Worm (Caenorhabditis elegans) whole organism, mixed stage, embryonic: ENCODE measurements around the gene Y26E6A.2.

Source experiments
- bed-3 ChIP-seq: fragments of 200-800 bp; sonication (Bioruptor generic); optimal IDR thresholded peaks from 3 replicates; lab custom pipeline; 2018; ENCODE audit warnings: mild to moderate bottlenecking, missing genetic modification characterization, moderate library complexity, missing compliant biosample characterization
- blmp-1 ChIP-seq: fragments of 150-350 bp; optimal IDR thresholded peaks from 2 replicates; lab custom pipeline; 2014; ENCODE audit warnings: missing biosample characterization, missing genetic modification characterization
- ceh-39 ChIP-seq: fragments of 150-350 bp; optimal IDR thresholded peaks from 2 replicates; lab custom pipeline; 2014; ENCODE audit warnings: missing biosample characterization, missing genetic modification characterization
- ceh-43 ChIP-seq: fragments of 200-800 bp; sonication (Bioruptor generic); optimal IDR thresholded peaks from 2 replicates; lab custom pipeline; 2018; ENCODE audit warnings: mild to moderate bottlenecking, missing genetic modification characterization, moderate library complexity, missing compliant biosample characterization
- ceh-83 ChIP-seq: fragments of 200-800 bp; sonication (Bioruptor generic); optimal IDR thresholded peaks from 2 replicates; lab custom pipeline; 2018; ENCODE audit warnings: mild to moderate bottlenecking, missing genetic modification characterization, missing compliant biosample characterization
- ces-1 ChIP-seq: fragments of 150-350 bp; optimal IDR thresholded peaks from 2 replicates; lab custom pipeline; 2014; ENCODE audit warnings: missing biosample characterization, missing genetic modification reagents, missing genetic modification characterization
- cnd-1 ChIP-seq: fragments of 200-800 bp; sonication (Bioruptor generic); optimal IDR thresholded peaks from 2 replicates; lab custom pipeline; 2018; ENCODE audit warnings: mild to moderate bottlenecking, missing genetic modification characterization, missing compliant biosample characterization
- drap-1 ChIP-seq: fragments of 200-800 bp; sonication (Bioruptor generic); optimal IDR thresholded peaks from 3 replicates; lab custom pipeline; 2018; ENCODE audit warnings: mild to moderate bottlenecking, missing genetic modification characterization, missing compliant biosample characterization
- elt-3 ChIP-seq: fragments of 150-350 bp; optimal IDR thresholded peaks from 2 replicates; lab custom pipeline; 2014; ENCODE audit warnings: missing biosample characterization, missing genetic modification characterization
- flh-1 ChIP-seq: fragments of 200-800 bp; sonication (Bioruptor generic); optimal IDR thresholded peaks from 2 replicates; lab custom pipeline; 2018; ENCODE audit warnings: mild to moderate bottlenecking, missing genetic modification characterization, moderate library complexity, missing compliant biosample characterization
- ham-2 ChIP-seq: fragments of 200-800 bp; sonication (Bioruptor generic); optimal IDR thresholded peaks from 2 replicates; lab custom pipeline; 2018; ENCODE audit warnings: mild to moderate bottlenecking, missing genetic modification characterization, missing compliant biosample characterization
- hlh-1 ChIP-seq: fragments of 150-350 bp; optimal IDR thresholded peaks from 2 replicates; lab custom pipeline; 2014; ENCODE audit warnings: missing biosample characterization, missing genetic modification reagents, missing genetic modification characterization
- lin-13 ChIP-seq: fragments of 150-350 bp; optimal IDR thresholded peaks from 2 replicates; lab custom pipeline; 2014; ENCODE audit warnings: missing biosample characterization, missing genetic modification characterization
- lin-32 ChIP-seq: fragments of 200-800 bp; sonication (Bioruptor generic); optimal IDR thresholded peaks from 2 replicates; lab custom pipeline; 2018; ENCODE audit warnings: mild to moderate bottlenecking, missing genetic modification characterization, missing compliant biosample characterization
- lsy-2 ChIP-seq: fragments of 150-350 bp; optimal IDR thresholded peaks from 2 replicates; lab custom pipeline; 2014; ENCODE audit warnings: missing biosample characterization, missing genetic modification characterization
- mab-5 ChIP-seq: fragments of 150-350 bp; optimal IDR thresholded peaks from 2 replicates; lab custom pipeline; 2014; ENCODE audit warnings: missing biosample characterization, missing genetic modification characterization
- mep-1 ChIP-seq: fragments of 150-350 bp; optimal IDR thresholded peaks from 2 replicates; lab custom pipeline; 2017; ENCODE audit warnings: missing biosample characterization, missing genetic modification reagents, missing genetic modification characterization, inconsistent platforms
- mls-2 ChIP-seq: sonication (generic microtip); optimal IDR thresholded peaks from 2 replicates; lab custom pipeline; 2016; ENCODE audit warnings: mild to moderate bottlenecking, missing genetic modification characterization, moderate library complexity, missing compliant biosample characterization
- nhr-12 ChIP-seq: fragments of 150-350 bp; optimal IDR thresholded peaks from 2 replicates; lab custom pipeline; 2014; ENCODE audit warnings: missing biosample characterization, missing genetic modification characterization
- nhr-2 ChIP-seq: fragments of 150-350 bp; optimal IDR thresholded peaks from 2 replicates; lab custom pipeline; 2014; ENCODE audit warnings: missing biosample characterization, missing genetic modification characterization
- nhr-237 ChIP-seq: fragments of 150-350 bp; optimal IDR thresholded peaks from 2 replicates; lab custom pipeline; 2014; ENCODE audit warnings: missing biosample characterization, missing genetic modification characterization
- nhr-76 ChIP-seq: sonication (generic microtip); optimal IDR thresholded peaks from 2 replicates; lab custom pipeline; 2017; ENCODE audit warnings: missing biosample characterization, missing genetic modification characterization
- pha-4 ChIP-seq: fragments of 150-350 bp; optimal IDR thresholded peaks from 2 replicates; lab custom pipeline; 2018; ENCODE audit warnings: missing biosample characterization, missing genetic modification reagents, missing genetic modification characterization
- sem-2 ChIP-seq: fragments of 200-800 bp; sonication (Bioruptor generic); optimal IDR thresholded peaks from 2 replicates; lab custom pipeline; 2018; ENCODE audit warnings: mild to moderate bottlenecking, missing genetic modification characterization, missing compliant biosample characterization
- snpc-4 ChIP-seq: fragments of 150-350 bp; optimal IDR thresholded peaks from 2 replicates; lab custom pipeline; 2014; ENCODE audit warnings: missing biosample characterization, missing genetic modification characterization
- tbx-8 ChIP-seq: fragments of 200-800 bp; sonication (Bioruptor generic); optimal IDR thresholded peaks from 2 replicates; lab custom pipeline; 2018; ENCODE audit warnings: mild to moderate bottlenecking, missing genetic modification characterization, moderate library complexity, missing compliant biosample characterization
- unc-120 ChIP-seq: sonication (generic microtip); optimal IDR thresholded peaks from 2 replicates; lab custom pipeline; 2017; ENCODE audit warnings: missing genetic modification characterization, missing compliant biosample characterization; ENCODE audit not compliant: poor library complexity, severe bottlenecking
- unc-62 ChIP-seq: fragments of 150-350 bp; optimal IDR thresholded peaks from 2 replicates; lab custom pipeline; 2014; ENCODE audit warnings: missing biosample characterization, missing genetic modification reagents, missing genetic modification characterization
- ztf-11 ChIP-seq: fragments of 150-350 bp; optimal IDR thresholded peaks from 2 replicates; lab custom pipeline; 2014; ENCODE audit warnings: missing biosample characterization, missing genetic modification characterization

Gene Y26E6A.2

ce11 chrX:13903328-13903727 lies 10.9 kb downstream of the Y26E6A.2 start, which contains the start of gene sra-39:
sra-39 (minus strand) TSS chrX:13903428.
- TF ChIP-seq tbx-8 (GFP tag; lab: Kevin White, UChicago) (no peak), nhr-237 (tag; lab: Kevin White, UChicago) (no peak), snpc-4 (tag; lab: Kevin White, UChicago) (no peak), bed-3 (GFP tag; lab: Kevin White, UChicago) (no peak), mep-1 (no peak), drap-1 (GFP tag; lab: Kevin White, UChicago) (no peak), flh-1 (GFP tag; lab: Kevin White, UChicago) (no peak), nhr-76 (tag; lab: Kevin White, UChicago) (no peak), lin-13 (tag; lab: Kevin White, UChicago) (no peak), ceh-39 (tag; lab: Kevin White, UChicago) (no peak), ceh-83 (GFP tag; lab: Kevin White, UChicago) (no peak), pha-4 (tag; lab: Kevin White, UChicago) (no peak)

- no peak for TF ChIP-seq ceh-39 (tag; lab: Kevin White, UChicago)
- no peak for TF ChIP-seq pha-4 (tag; lab: Kevin White, UChicago)
These were observed 14.1 kb downstream of the Y26E6A.2 start, which contains the start of gene sra-38 for ce11 chrX:13900047-13900446. sra-38 (minus strand) TSS chrX:13900147.

ce11 chrX:13893256-13893655 lies 20.9 kb downstream of the Y26E6A.2 start, which contains the start of gene sra-37:
sra-37 (minus strand) TSS chrX:13893356.
- TF ChIP-seq ceh-39 (tag; lab: Kevin White, UChicago) (no peak), sem-2 (no peak), unc-62 (GFP tag; lab: Kevin White, UChicago) (no peak), ztf-11 (tag; lab: Kevin White, UChicago) (no peak), cnd-1 (tag; lab: Kevin White, UChicago) (no peak), ces-1 (GFP tag; lab: Kevin White, UChicago) (no peak), nhr-12 (tag; lab: Kevin White, UChicago) (no peak), lin-13 (tag; lab: Kevin White, UChicago) (no peak)
- TF ChIP-seq, all 35 proteins: peak for 0

ce11 chrX:13886195-13886594 lies 28.0 kb downstream of the Y26E6A.2 start:
- TF ChIP-seq mls-2 (tag; lab: Kevin White, UChicago) = no peak
- TF ChIP-seq nhr-2 (tag; lab: Kevin White, UChicago) = peak; percentile 17

- TF ChIP-seq elt-3 (tag; lab: Kevin White, UChicago) (no peak), ham-2 (no peak), mab-5 (tag; lab: Kevin White, UChicago) (no peak), ztf-11 (tag; lab: Kevin White, UChicago) (no peak), nhr-2 (tag; lab: Kevin White, UChicago) (no peak), lin-32 (GFP tag; lab: Kevin White, UChicago) (no peak), lsy-2 (tag; lab: Kevin White, UChicago) (no peak), nhr-76 (tag; lab: Kevin White, UChicago) (no peak), bed-3 (GFP tag; lab: Kevin White, UChicago) (no peak), cnd-1 (tag; lab: Kevin White, UChicago) (no peak), pha-4 (tag; lab: Kevin White, UChicago) (no peak), unc-62 (GFP tag; lab: Kevin White, UChicago) (no peak), unc-120 (no peak), drap-1 (GFP tag; lab: Kevin White, UChicago) (no peak), hlh-1 (tag; lab: Kevin White, UChicago) (no peak), lin-13 (tag; lab: Kevin White, UChicago) (no peak), ceh-83 (GFP tag; lab: Kevin White, UChicago) (no peak), ces-1 (GFP tag; lab: Kevin White, UChicago) (no peak), flh-1 (GFP tag; lab: Kevin White, UChicago) (no peak)
These were observed 29.1 kb downstream of the Y26E6A.2 start for ce11 chrX:13885131-13885530.

ce11 chrX:13884157-13884556 lies 30.0 kb downstream of the Y26E6A.2 start:
- no peak for TF ChIP-seq mep-1
- no peak for TF ChIP-seq tbx-8 (GFP tag; lab: Kevin White, UChicago)
- TF ChIP-seq blmp-1 (tag; lab: Kevin White, UChicago) = no peak
- no peak for TF ChIP-seq lin-13 (tag; lab: Kevin White, UChicago)
- no peak for TF ChIP-seq mls-2 (tag; lab: Kevin White, UChicago)
- no peak for TF ChIP-seq hlh-1 (tag; lab: Kevin White, UChicago)
- TF ChIP-seq drap-1 (GFP tag; lab: Kevin White, UChicago) = no peak
- no peak for TF ChIP-seq ceh-83 (GFP tag; lab: Kevin White, UChicago)
- no peak for TF ChIP-seq lsy-2 (tag; lab: Kevin White, UChicago)
- TF ChIP-seq lin-32 (GFP tag; lab: Kevin White, UChicago) = no peak
- no peak for TF ChIP-seq mab-5 (tag; lab: Kevin White, UChicago)
- no peak for TF ChIP-seq ceh-43 (GFP tag; lab: Kevin White, UChicago)
- TF ChIP-seq, all 35 proteins: peak for 0
